Worm (Caenorhabditis elegans) whole organism, mixed stage, embryonic: ENCODE measurements around the gene gldi-2.
A peak's percentile ranks its signal among the peaks of the same experiment; 100 is the strongest.

Experiments
- M03D4.4 ChIP-seq: sonication (generic microtip); optimal IDR thresholded peaks from 2 replicates; lab custom pipeline; 2017; ENCODE audit warnings: mild to moderate bottlenecking, missing genetic modification characterization, missing compliant biosample characterization
- bed-3 ChIP-seq: fragments of 200-800 bp; sonication (Bioruptor generic); optimal IDR thresholded peaks from 3 replicates; lab custom pipeline; 2018; ENCODE audit warnings: mild to moderate bottlenecking, missing genetic modification characterization, moderate library complexity, missing compliant biosample characterization
- blmp-1 ChIP-seq: fragments of 150-350 bp; optimal IDR thresholded peaks from 2 replicates; lab custom pipeline; 2014; ENCODE audit warnings: missing biosample characterization, missing genetic modification characterization
- ceh-39 ChIP-seq: fragments of 150-350 bp; optimal IDR thresholded peaks from 2 replicates; lab custom pipeline; 2014; ENCODE audit warnings: missing biosample characterization, missing genetic modification characterization
- ceh-43 ChIP-seq: fragments of 200-800 bp; sonication (Bioruptor generic); optimal IDR thresholded peaks from 2 replicates; lab custom pipeline; 2018; ENCODE audit warnings: mild to moderate bottlenecking, missing genetic modification characterization, moderate library complexity, missing compliant biosample characterization
- ceh-83 ChIP-seq: fragments of 200-800 bp; sonication (Bioruptor generic); optimal IDR thresholded peaks from 2 replicates; lab custom pipeline; 2018; ENCODE audit warnings: mild to moderate bottlenecking, missing genetic modification characterization, missing compliant biosample characterization
- ces-1 ChIP-seq: fragments of 150-350 bp; optimal IDR thresholded peaks from 2 replicates; lab custom pipeline; 2014; ENCODE audit warnings: missing biosample characterization, missing genetic modification reagents, missing genetic modification characterization
- cnd-1 ChIP-seq: fragments of 200-800 bp; sonication (Bioruptor generic); optimal IDR thresholded peaks from 2 replicates; lab custom pipeline; 2018; ENCODE audit warnings: mild to moderate bottlenecking, missing genetic modification characterization, missing compliant biosample characterization
- elt-1 ChIP-seq: sonication (generic microtip); optimal IDR thresholded peaks from 2 replicates; lab custom pipeline; 2017; ENCODE audit warnings: missing genetic modification characterization, mild to moderate bottlenecking, missing compliant biosample characterization, antibody characterized with exemption, moderate library complexity, borderline replicate concordance; ENCODE audit not compliant: insufficient read depth
- elt-3 ChIP-seq: fragments of 150-350 bp; optimal IDR thresholded peaks from 2 replicates; lab custom pipeline; 2014; ENCODE audit warnings: missing biosample characterization, missing genetic modification characterization
- flh-1 ChIP-seq: fragments of 200-800 bp; sonication (Bioruptor generic); optimal IDR thresholded peaks from 2 replicates; lab custom pipeline; 2018; ENCODE audit warnings: mild to moderate bottlenecking, missing genetic modification characterization, moderate library complexity, missing compliant biosample characterization
- hlh-1 ChIP-seq: fragments of 150-350 bp; optimal IDR thresholded peaks from 2 replicates; lab custom pipeline; 2014; ENCODE audit warnings: missing biosample characterization, missing genetic modification reagents, missing genetic modification characterization
- lin-13 ChIP-seq: fragments of 150-350 bp; optimal IDR thresholded peaks from 2 replicates; lab custom pipeline; 2014; ENCODE audit warnings: missing biosample characterization, missing genetic modification characterization
- lsy-2 ChIP-seq: fragments of 150-350 bp; optimal IDR thresholded peaks from 2 replicates; lab custom pipeline; 2014; ENCODE audit warnings: missing biosample characterization, missing genetic modification characterization
- mab-5 ChIP-seq: fragments of 150-350 bp; optimal IDR thresholded peaks from 2 replicates; lab custom pipeline; 2014; ENCODE audit warnings: missing biosample characterization, missing genetic modification characterization
- mep-1 ChIP-seq: fragments of 150-350 bp; optimal IDR thresholded peaks from 2 replicates; lab custom pipeline; 2017; ENCODE audit warnings: missing biosample characterization, missing genetic modification reagents, missing genetic modification characterization, inconsistent platforms
- mls-2 ChIP-seq: sonication (generic microtip); optimal IDR thresholded peaks from 2 replicates; lab custom pipeline; 2016; ENCODE audit warnings: mild to moderate bottlenecking, missing genetic modification characterization, moderate library complexity, missing compliant biosample characterization
- nhr-12 ChIP-seq: fragments of 150-350 bp; optimal IDR thresholded peaks from 2 replicates; lab custom pipeline; 2014; ENCODE audit warnings: missing biosample characterization, missing genetic modification characterization
- nhr-2 ChIP-seq: fragments of 150-350 bp; optimal IDR thresholded peaks from 2 replicates; lab custom pipeline; 2014; ENCODE audit warnings: missing biosample characterization, missing genetic modification characterization
- nhr-237 ChIP-seq: fragments of 150-350 bp; optimal IDR thresholded peaks from 2 replicates; lab custom pipeline; 2014; ENCODE audit warnings: missing biosample characterization, missing genetic modification characterization
- nhr-28 ChIP-seq: fragments of 150-350 bp; optimal IDR thresholded peaks from 2 replicates; lab custom pipeline; 2014; ENCODE audit warnings: missing biosample characterization, missing genetic modification characterization
- nhr-76 ChIP-seq: sonication (generic microtip); optimal IDR thresholded peaks from 2 replicates; lab custom pipeline; 2017; ENCODE audit warnings: missing biosample characterization, missing genetic modification characterization
- pha-4 ChIP-seq: fragments of 150-350 bp; optimal IDR thresholded peaks from 2 replicates; lab custom pipeline; 2018; ENCODE audit warnings: missing biosample characterization, missing genetic modification reagents, missing genetic modification characterization
- sem-2 ChIP-seq: fragments of 200-800 bp; sonication (Bioruptor generic); optimal IDR thresholded peaks from 2 replicates; lab custom pipeline; 2018; ENCODE audit warnings: mild to moderate bottlenecking, missing genetic modification characterization, missing compliant biosample characterization
- snpc-4 ChIP-seq: fragments of 150-350 bp; optimal IDR thresholded peaks from 2 replicates; lab custom pipeline; 2014; ENCODE audit warnings: missing biosample characterization, missing genetic modification characterization
- sptf-1 ChIP-seq: sonication (generic microtip); optimal IDR thresholded peaks from 2 replicates; lab custom pipeline; 2017; ENCODE audit warnings: mild to moderate bottlenecking, missing genetic modification characterization, moderate library complexity, missing compliant biosample characterization
- tbx-8 ChIP-seq: fragments of 200-800 bp; sonication (Bioruptor generic); optimal IDR thresholded peaks from 2 replicates; lab custom pipeline; 2018; ENCODE audit warnings: mild to moderate bottlenecking, missing genetic modification characterization, moderate library complexity, missing compliant biosample characterization
- unc-39 ChIP-seq: fragments of 150-350 bp; optimal IDR thresholded peaks from 2 replicates; lab custom pipeline; 2014; ENCODE audit warnings: missing biosample characterization, missing genetic modification characterization
- unc-62 ChIP-seq: fragments of 150-350 bp; optimal IDR thresholded peaks from 2 replicates; lab custom pipeline; 2014; ENCODE audit warnings: missing biosample characterization, missing genetic modification reagents, missing genetic modification characterization
- ztf-11 ChIP-seq: fragments of 150-350 bp; optimal IDR thresholded peaks from 2 replicates; lab custom pipeline; 2014; ENCODE audit warnings: missing biosample characterization, missing genetic modification characterization

Gene gldi-2

ce11 chrII:6808539-6808938 is 25.3 kb downstream of the gldi-2 start:
- TF ChIP-seq mab-5 (no peak), nhr-76 (no peak), tbx-8 (GFP tag; lab: Kevin White, UChicago) (no peak), ztf-11 (tag; lab: Kevin White, UChicago) (no peak), flh-1 (GFP tag; lab: Kevin White, UChicago) (no peak), nhr-237 (no peak), nhr-2 (no peak), nhr-12 (tag; lab: Kevin White, UChicago) (no peak)

- TF ChIP-seq nhr-28 (tag; lab: Kevin White, UChicago) (no peak), mls-2 (tag; lab: Kevin White, UChicago) (no peak), mep-1 (tag; lab: Kevin White, UChicago) (no peak), ces-1 (GFP tag; lab: Kevin White, UChicago) (peak; percentile 25), sptf-1 (tag; lab: Kevin White, UChicago) (no peak)
Measured at ce11 chrII:6810663-6811062, 27.4 kb downstream of the gldi-2 start, which contains the start of gene snt-1. TSS of gene snt-1 (plus strand) at chrII:6810963.

ce11 chrII:6812514-6812913 is 29.3 kb downstream of the gldi-2 start:
- TF ChIP-seq ces-1 (GFP tag; lab: Kevin White, UChicago) (peak; percentile 51), nhr-76 (no peak)

ce11 chrII:6816324-6816723 is 33.1 kb downstream of the gldi-2 start:
- TF ChIP-seq hlh-1 (tag; lab: Kevin White, UChicago) (no peak), mls-2 (tag; lab: Kevin White, UChicago) (no peak), sem-2 (GFP tag; lab: Kevin White, UChicago) (no peak), nhr-12 (tag; lab: Kevin White, UChicago) (no peak), snpc-4 (tag; lab: Kevin White, UChicago) (no peak), bed-3 (GFP tag; lab: Kevin White, UChicago) (no peak), elt-3 (tag; lab: Kevin White, UChicago) (no peak), blmp-1 (tag; lab: Kevin White, UChicago) (no peak), cnd-1 (tag; lab: Kevin White, UChicago) (no peak), pha-4 (tag; lab: Kevin White, UChicago) (no peak), ces-1 (GFP tag; lab: Kevin White, UChicago) (no peak)

ce11 chrII:6820278-6820971 is 37.2 kb downstream of the gldi-2 start:
- TF ChIP-seq bed-3 (GFP tag; lab: Kevin White, UChicago) (no peak), ceh-83 (GFP tag; lab: Kevin White, UChicago) (no peak), sptf-1 (tag; lab: Kevin White, UChicago) (no peak), M03D4.4 (tag; lab: Kevin White, UChicago) (no peak), nhr-2 (no peak), lsy-2 (tag; lab: Kevin White, UChicago) (no peak)

- no peak for TF ChIP-seq mab-5
- TF ChIP-seq lin-13, result no peak
- peak; percentile 27 for TF ChIP-seq hlh-1 (tag; lab: Kevin White, UChicago)
- no peak for TF ChIP-seq lsy-2 (tag; lab: Kevin White, UChicago)
- no peak for TF ChIP-seq nhr-28 (tag; lab: Kevin White, UChicago)
- peak; percentile 56 for TF ChIP-seq unc-62 (GFP tag; lab: Kevin White, UChicago)
- TF ChIP-seq ceh-39, result no peak
- no peak for TF ChIP-seq nhr-237
- TF ChIP-seq tbx-8 (GFP tag; lab: Kevin White, UChicago), result no peak
- TF ChIP-seq blmp-1 (tag; lab: Kevin White, UChicago), result peak; percentile 27
- TF ChIP-seq ceh-43 (GFP tag; lab: Kevin White, UChicago), result no peak
Measured at ce11 chrII:6821118-6821517, 37.9 kb downstream of the gldi-2 start.

ce11 chrII:6821832-6822231 is 38.6 kb downstream of the gldi-2 start:
- no peak for TF ChIP-seq lsy-2 (tag; lab: Kevin White, UChicago)
- no peak for TF ChIP-seq elt-1 (tag; lab: Kevin White, UChicago)
- TF ChIP-seq ces-1 (GFP tag; lab: Kevin White, UChicago), result peak; percentile 56
- no peak for TF ChIP-seq unc-39 (tag; lab: Kevin White, UChicago)
